Fruit fly (Drosophila melanogaster): ENCODE data around the gene RpS13.

- TF ChIP-seq spab (GFP tag; optimal IDR thresholded peaks at IDR 0.05) (no peak), Eip78C (GFP tag) (no peak), Gug (GFP tag; IDR thresholded peaks at IDR 0.05) (no peak), Hr39 (GFP tag; optimal IDR thresholded peaks at IDR 0.05) (no peak)
Measured at dm6 chr2L:8342395-8342794, 22.1 kb downstream of the RpS13 start, which contains the start of gene CG14273.

All from whole organism, prepupa.